Worm (Caenorhabditis elegans) whole organism, L4 larva: ENCODE results near the gene srpa-68.

Experiments used
- F49E8.2 ChIP-seq: sonication (generic microtip); optimal IDR thresholded peaks from 2 replicates; lab custom pipeline; 2016; ENCODE audit warnings: missing compliant biosample characterization, mild to moderate bottlenecking, missing genetic modification characterization, borderline replicate concordance
- daf-19 ChIP-seq: fragments of 200-800 bp; sonication (Bioruptor generic); conservative IDR thresholded peaks from 2 replicates; pipeline ENCODE4 v1.3.6; 2022; ENCODE audit warnings: missing genetic modification characterization, missing compliant biosample characterization
- lin-39 ChIP-seq: fragments of 150-350 bp; optimal IDR thresholded peaks from 2 replicates; lab custom pipeline; 2014; ENCODE audit warnings: missing biosample characterization, missing genetic modification reagents, missing genetic modification characterization
- nhr-237 ChIP-seq: sonication (generic microtip); optimal IDR thresholded peaks from 2 replicates; lab custom pipeline; 2017; ENCODE audit warnings: missing biosample characterization, missing genetic modification characterization
- snpc-4 ChIP-seq: fragments of 150-350 bp; optimal IDR thresholded peaks from 2 replicates; lab custom pipeline; 2014; ENCODE audit warnings: missing biosample characterization, missing genetic modification characterization
- vab-7 ChIP-seq: fragments of 200-800 bp; sonication (Bioruptor generic); IDR thresholded peaks from 2 replicates; pipeline ENCODE4 v1.3.6; 2022; ENCODE audit warnings: missing genetic modification reagents, missing genetic modification characterization, missing compliant biosample characterization
- zag-1 ChIP-seq: fragments of 150-350 bp; optimal IDR thresholded peaks from 2 replicates; lab custom pipeline; 2014; ENCODE audit warnings: missing biosample characterization, missing genetic modification characterization
- zfp-3 ChIP-seq: fragments of 200-800 bp; sonication (Bioruptor generic); conservative IDR thresholded peaks from 2 replicates; pipeline ENCODE4 v1.3.6; 2022; ENCODE audit warnings: missing genetic modification reagents, missing genetic modification characterization, missing compliant biosample characterization

- no peak for TF ChIP-seq snpc-4 (tag; lab: Kevin White, UChicago)
- TF ChIP-seq nhr-237 (tag; lab: Kevin White, UChicago), result no peak
- TF ChIP-seq zag-1 (tag; lab: Kevin White, UChicago), result no peak
- TF ChIP-seq vab-7 (GFP tag; lab: Robert Waterston, UW), result no peak
- no peak for TF ChIP-seq F49E8.2 (tag; lab: Kevin White, UChicago)
- no peak for TF ChIP-seq zfp-3 (GFP tag; lab: Robert Waterston, UW)
- no peak for TF ChIP-seq daf-19 (GFP tag; lab: Robert Waterston, UW)
- TF ChIP-seq lin-39 (tag; lab: Kevin White, UChicago), result no peak
These were observed 9.5 kb upstream of the srpa-68 start for ce11 chrV:12300780-12301460.
